Fruit fly (Drosophila melanogaster) Kc167 (cell line): ENCODE data around the gene CG43680.

Experiments
- Myc ChIP-seq: fragments of >200 bp; optimal IDR thresholded peaks from 2 replicates; lab custom pipeline; 2017; ENCODE audit warnings: missing external identifiers
- Sin3A ChIP-seq: fragments of >200 bp; optimal IDR thresholded peaks from 2 replicates; lab custom pipeline; 2018; ENCODE audit warnings: missing external identifiers
- h ChIP-seq: fragments of >200 bp; optimal IDR thresholded peaks from 3 replicates; lab custom pipeline; 2018; ENCODE audit warnings: missing external identifiers
- insv ChIP-seq: fragments of >200 bp; optimal IDR thresholded peaks from 3 replicates; lab custom pipeline; 2018; ENCODE audit warnings: missing external identifiers
- psq ChIP-seq: fragments of >200 bp; optimal IDR thresholded peaks from 2 replicates; lab custom pipeline; 2017; ENCODE audit warnings: missing external identifiers
- ttk ChIP-seq: sonication (Bioruptor generic); optimal IDR thresholded peaks from 2 replicates; lab custom pipeline; 2017; ENCODE audit warnings: missing external identifiers

- TF ChIP-seq h (lab: Kevin White, UChicago) (no peak), ttk (lab: Kevin White, UChicago) (no peak), psq (lab: Kevin White, UChicago) (no peak), insv (lab: Kevin White, UChicago) (no peak), Myc (lab: Kevin White, UChicago) (no peak), Sin3A (lab: Kevin White, UChicago) (no peak)
Measured at dm6 chr3L:15009681-15010080, 43.5 kb downstream of the CG43680 start.
